Fruit fly (Drosophila melanogaster) whole organism, embryonic: ENCODE measurements around the gene Pi3K68D.
A peak's percentile ranks its signal among the peaks of the same experiment; 100 is the strongest.

Experiments
- B-H1 ChIP-seq: fragments of 200-800 bp; sonication (Bioruptor generic); IDR thresholded peaks from 3 replicates; pipeline ENCODE4 v1.3.6; 2022; ENCODE audit warnings: missing biosample characterization, missing genetic modification characterization
- Bdp1 ChIP-seq: fragments of 200-800 bp; sonication (Bioruptor generic); optimal IDR thresholded peaks from 3 replicates; lab custom pipeline; 2016; ENCODE audit warnings: missing biosample characterization, missing genetic modification characterization
- Blimp-1 ChIP-seq: fragments of 200-800 bp; sonication (Bioruptor generic); optimal IDR thresholded peaks from 3 replicates; lab custom pipeline; 2018; ENCODE audit warnings: missing biosample characterization, missing genetic modification characterization, mild to moderate bottlenecking, moderate library complexity, missing genetic modification reagents
- CG10209 ChIP-seq: fragments of 200-800 bp; sonication (Bioruptor generic); optimal IDR thresholded peaks from 3 replicates; lab custom pipeline; 2017; ENCODE audit warnings: missing biosample characterization, mild to moderate bottlenecking, missing genetic modification characterization, missing genetic modification reagents
- CG11504 ChIP-seq: fragments of 200-800 bp; sonication (Bioruptor generic); optimal IDR thresholded peaks from 3 replicates; lab custom pipeline; 2019; ENCODE audit warnings: missing biosample characterization, mild to moderate bottlenecking, missing genetic modification characterization, moderate library complexity
- CG12219 ChIP-seq: fragments of 200-800 bp; sonication (Bioruptor generic); optimal IDR thresholded peaks from 3 replicates; lab custom pipeline; 2018; ENCODE audit warnings: missing biosample characterization, mild to moderate bottlenecking, missing genetic modification characterization
- CG13624 ChIP-seq: fragments of 200-800 bp; sonication (Bioruptor generic); optimal IDR thresholded peaks from 2 replicates; lab custom pipeline; 2016; ENCODE audit warnings: missing biosample characterization, missing genetic modification characterization
- CG14710 ChIP-seq: fragments of 200-800 bp; sonication (Bioruptor generic); optimal IDR thresholded peaks from 3 replicates; lab custom pipeline; 2019; ENCODE audit warnings: missing biosample characterization, mild to moderate bottlenecking, missing genetic modification characterization, moderate library complexity
- CG15073 ChIP-seq: fragments of 200-800 bp; sonication (Bioruptor generic); optimal IDR thresholded peaks from 2 replicates; lab custom pipeline; 2016; ENCODE audit warnings: missing biosample characterization, missing genetic modification characterization
- CG15269 ChIP-seq: fragments of 200-800 bp; sonication (Bioruptor generic); optimal IDR thresholded peaks from 2 replicates; lab custom pipeline; 2018; ENCODE audit warnings: missing biosample characterization, mild to moderate bottlenecking, missing genetic modification characterization, moderate library complexity
- CG1602 ChIP-seq: fragments of 200-800 bp; sonication (Bioruptor generic); optimal IDR thresholded peaks from 3 replicates; lab custom pipeline; 2016; ENCODE audit warnings: missing biosample characterization, missing genetic modification characterization
- CG16863 ChIP-seq: fragments of 200-800 bp; sonication (Bioruptor generic); optimal IDR thresholded peaks from 3 replicates; lab custom pipeline; 2016; ENCODE audit warnings: missing biosample characterization, missing genetic modification characterization
- CG17361 ChIP-seq: fragments of 200-800 bp; sonication (Bioruptor generic); IDR thresholded peaks from 3 replicates; pipeline ENCODE4 v1.3.6; 2022; ENCODE audit warnings: missing biosample characterization, missing genetic modification characterization
- CG2120 ChIP-seq: fragments of 200-800 bp; sonication (Bioruptor generic); optimal IDR thresholded peaks from 3 replicates; lab custom pipeline; 2016; ENCODE audit warnings: missing biosample characterization, missing genetic modification characterization
- CG30431 ChIP-seq: fragments of 200-800 bp; sonication (Bioruptor generic); optimal IDR thresholded peaks from 2 replicates; lab custom pipeline; 2017; ENCODE audit warnings: missing biosample characterization, missing genetic modification characterization
- CG32767 ChIP-seq: fragments of 200-800 bp; sonication (Bioruptor generic); IDR thresholded peaks from 2 replicates; pipeline ENCODE4 v1.3.6; 2022; ENCODE audit warnings: missing biosample characterization, missing genetic modification characterization
- CG33213 ChIP-seq: fragments of 200-800 bp; sonication (Bioruptor generic); optimal IDR thresholded peaks from 3 replicates; lab custom pipeline; 2016; ENCODE audit warnings: missing biosample characterization, missing genetic modification characterization
- CG33557 ChIP-seq: fragments of 200-800 bp; sonication (Bioruptor generic); optimal IDR thresholded peaks from 2 replicates; lab custom pipeline; 2019; ENCODE audit warnings: missing biosample characterization, mild to moderate bottlenecking, missing genetic modification characterization, moderate library complexity
- CG6683 ChIP-seq: fragments of 200-800 bp; sonication (Bioruptor generic); optimal IDR thresholded peaks from 2 replicates; lab custom pipeline; 2017; ENCODE audit warnings: missing biosample characterization, mild to moderate bottlenecking, missing genetic modification characterization, missing genetic modification reagents
- CG6689 ChIP-seq: fragments of 200-800 bp; sonication (Bioruptor generic); IDR thresholded peaks from 2 replicates; pipeline ENCODE4 v1.3.6; 2022; ENCODE audit warnings: missing biosample characterization, missing genetic modification characterization
- CG6791 ChIP-seq: fragments of 200-800 bp; sonication (Bioruptor generic); IDR thresholded peaks from 3 replicates; pipeline ENCODE4 v1.3.6; 2022; ENCODE audit warnings: missing biosample characterization, missing genetic modification characterization; ENCODE audit not compliant: partially characterized antibody
- CG7987 ChIP-seq: fragments of 200-800 bp; sonication (Bioruptor generic); optimal IDR thresholded peaks from 2 replicates; lab custom pipeline; 2018; ENCODE audit warnings: missing biosample characterization, mild to moderate bottlenecking, missing genetic modification characterization, moderate library complexity
- CG9437 ChIP-seq: fragments of 200-800 bp; sonication (Bioruptor generic); optimal IDR thresholded peaks from 2 replicates; lab custom pipeline; 2018; ENCODE audit warnings: missing biosample characterization, mild to moderate bottlenecking, missing genetic modification characterization
- Dip3 ChIP-seq: fragments of 200-800 bp; sonication (Bioruptor generic); optimal IDR thresholded peaks from 3 replicates; lab custom pipeline; 2016; ENCODE audit warnings: missing biosample characterization, missing genetic modification characterization
- Hey ChIP-seq: fragments of 200-800 bp; sonication (Bioruptor generic); optimal IDR thresholded peaks from 3 replicates; lab custom pipeline; 2018; ENCODE audit warnings: missing biosample characterization, mild to moderate bottlenecking, missing genetic modification characterization
- HmgZ ChIP-seq: fragments of 200-800 bp; sonication (Bioruptor generic); optimal IDR thresholded peaks from 2 replicates; lab custom pipeline; 2018; ENCODE audit warnings: missing biosample characterization, mild to moderate bottlenecking, missing genetic modification characterization
- Meics ChIP-seq: fragments of 200-800 bp; sonication (Bioruptor generic); optimal IDR thresholded peaks from 2 replicates; lab custom pipeline; 2017; ENCODE audit warnings: missing biosample characterization, mild to moderate bottlenecking, missing genetic modification characterization
- NK7.1 ChIP-seq: fragments of 200-800 bp; sonication (Bioruptor generic); optimal IDR thresholded peaks from 3 replicates; lab custom pipeline; 2016; ENCODE audit warnings: missing biosample characterization, missing genetic modification characterization
- Side ChIP-seq: fragments of 200-800 bp; sonication (Bioruptor generic); optimal IDR thresholded peaks from 2 replicates; lab custom pipeline; 2016; ENCODE audit warnings: missing biosample characterization, missing genetic modification characterization
- Sox100B ChIP-seq: fragments of 200-800 bp; sonication (Bioruptor generic); optimal IDR thresholded peaks from 3 replicates; lab custom pipeline; 2018; ENCODE audit warnings: missing biosample characterization, mild to moderate bottlenecking, missing genetic modification characterization
- ab ChIP-seq: fragments of 200-800 bp; sonication (Bioruptor generic); optimal IDR thresholded peaks from 2 replicates; lab custom pipeline; 2016; ENCODE audit warnings: missing biosample characterization, missing genetic modification characterization
- chm ChIP-seq: fragments of 200-800 bp; sonication (Bioruptor generic); IDR thresholded peaks from 2 replicates; pipeline ENCODE4 v1.3.6; 2022; ENCODE audit warnings: missing biosample characterization, missing genetic modification characterization
- croc ChIP-seq: fragments of 200-800 bp; sonication (Bioruptor generic); conservative IDR thresholded peaks from 3 replicates; pipeline ENCODE4 v1.3.6; 2022; ENCODE audit warnings: missing biosample characterization, missing genetic modification characterization
- dmrt11E ChIP-seq: fragments of 200-800 bp; sonication (Bioruptor generic); optimal IDR thresholded peaks from 3 replicates; lab custom pipeline; 2018; ENCODE audit warnings: missing biosample characterization, mild to moderate bottlenecking, missing genetic modification characterization, moderate library complexity
- dpn ChIP-seq, 2 experiments: fragments of 200-800 bp; sonication (Bioruptor generic); optimal IDR thresholded peaks; 3 replicates each; lab custom pipeline; 2016; ENCODE audit warnings: missing biosample characterization in 2 of 2, missing genetic modification characterization in 2 of 2
- fru ChIP-seq: fragments of >200 bp; optimal IDR thresholded peaks from 2 replicates; lab custom pipeline; 2017
- gro ChIP-seq: fragments of 200-800 bp; sonication (Bioruptor generic); optimal IDR thresholded peaks from 2 replicates; lab custom pipeline; 2016; ENCODE audit warnings: missing biosample characterization, missing genetic modification characterization
- hkb ChIP-seq, 2 experiments: fragments of 200-800 bp in 1 of 2; fragments of >200 bp in 1 of 2; sonication (Bioruptor generic) in 1 of 2; IDR thresholded peaks in 1 of 2; optimal IDR thresholded peaks in 1 of 2; 2 replicates each; pipeline versions ENCODE4 v1.3.6 to Lab custom; 2017 to 2022; ENCODE audit warnings: missing biosample characterization in 1 of 2, missing genetic modification characterization in 1 of 2
- lola ChIP-seq, 3 experiments: fragments of >200 bp in 2 of 3; fragments of 200-800 bp in 1 of 3; sonication (Bioruptor generic) in 1 of 3; optimal IDR thresholded peaks; 2 replicates each; lab custom pipeline; 2017 to 2019; ENCODE audit warnings: missing biosample characterization in 3 of 3, missing genetic modification characterization in 3 of 3, mild to moderate bottlenecking in 1 of 3, moderate library complexity in 1 of 3
- onecut ChIP-seq: fragments of 200-800 bp; sonication (Bioruptor generic); IDR thresholded peaks from 2 replicates; pipeline ENCODE4 v1.3.6; 2022; ENCODE audit warnings: missing biosample characterization, missing genetic modification characterization
- prd ChIP-seq, 3 experiments: fragments of >200 bp in 2 of 3; fragments of 200-800 bp in 1 of 3; sonication (Bioruptor generic) in 1 of 3; optimal IDR thresholded peaks in 2 of 3; IDR thresholded peaks in 1 of 3; 2 replicates in 2 of 3; 3 replicates in 1 of 3; pipeline versions ENCODE4 v1.3.6 to Lab custom; 2017 to 2022; ENCODE audit warnings: missing biosample characterization in 1 of 3, missing genetic modification characterization in 1 of 3
- pum ChIP-seq: fragments of 200-800 bp; sonication (Bioruptor generic); optimal IDR thresholded peaks from 2 replicates; lab custom pipeline; 2016; ENCODE audit warnings: missing biosample characterization, missing genetic modification characterization
- ranshi ChIP-seq: fragments of 200-800 bp; sonication (Bioruptor generic); IDR thresholded peaks from 2 replicates; pipeline ENCODE4 v1.3.6; 2022; ENCODE audit warnings: missing biosample characterization, missing genetic modification characterization
- sens-2 ChIP-seq: fragments of 200-800 bp; sonication (Bioruptor generic); IDR thresholded peaks from 2 replicates; pipeline ENCODE4 v1.3.6; 2022; ENCODE audit warnings: missing biosample characterization, missing genetic modification characterization
- seq ChIP-seq: fragments of 200-800 bp; sonication (Bioruptor generic); IDR thresholded peaks from 2 replicates; pipeline ENCODE4 v1.3.6; 2022; ENCODE audit warnings: missing biosample characterization, missing genetic modification characterization
- slou ChIP-seq: fragments of 200-800 bp; sonication (Bioruptor generic); optimal IDR thresholded peaks from 3 replicates; lab custom pipeline; 2016; ENCODE audit warnings: missing biosample characterization, missing genetic modification characterization
- sr ChIP-seq: fragments of 200-800 bp; sonication (Bioruptor generic); IDR thresholded peaks from 3 replicates; pipeline ENCODE4 v1.3.6; 2022; ENCODE audit warnings: missing biosample characterization, missing genetic modification characterization
- ssp ChIP-seq: fragments of 200-800 bp; sonication (Bioruptor generic); IDR thresholded peaks from 2 replicates; pipeline ENCODE4 v1.3.6; 2022; ENCODE audit warnings: missing biosample characterization, missing genetic modification characterization
- twi ChIP-seq: fragments of 200-800 bp; optimal IDR thresholded peaks from 2 replicates; lab custom pipeline; 2019; ENCODE audit warnings: missing biosample characterization, mild to moderate bottlenecking, missing genetic modification characterization, moderate library complexity
- zen ChIP-seq: fragments of 200-800 bp; sonication (Bioruptor generic); optimal IDR thresholded peaks from 3 replicates; lab custom pipeline; 2018; ENCODE audit warnings: missing biosample characterization, mild to moderate bottlenecking, missing genetic modification characterization, moderate library complexity
- zf30C ChIP-seq: fragments of 200-800 bp; sonication (Bioruptor generic); optimal IDR thresholded peaks from 3 replicates; lab custom pipeline; 2018; ENCODE audit warnings: missing biosample characterization, mild to moderate bottlenecking, missing genetic modification characterization

Gene Pi3K68D

dm6 chr3L:11789773-11790172 lies at the start of gene Pi3K68D (continued):
- no peak for TF ChIP-seq Blimp-1
- no peak for TF ChIP-seq dmrt11E (tag; lab: Kevin White, UChicago)
- TF ChIP-seq CG33213 (GFP tag; lab: Kevin White, UChicago) = peak; percentile 31
- TF ChIP-seq Meics (GFP tag; lab: Kevin White, UChicago) = no peak
- TF ChIP-seq twi = no peak
- no peak for TF ChIP-seq NK7.1 (GFP tag; lab: Kevin White, UChicago)
- TF ChIP-seq CG30431 (GFP tag; lab: Kevin White, UChicago) = no peak
- no peak for TF ChIP-seq Sox100B
- no peak for TF ChIP-seq prd (optimal IDR thresholded peaks at IDR 0.05; lab: Kevin White, UChicago)
- no peak for TF ChIP-seq prd (GFP tag; IDR thresholded peaks at IDR 0.05; lab: Robert Waterston, UW)
- TF ChIP-seq HmgZ = peak; percentile 80
- TF ChIP-seq lola (GFP tag; optimal IDR thresholded peaks at IDR 0.05; lab: Kevin White, UChicago) = no peak
- peak; percentile 74 for TF ChIP-seq onecut (GFP tag; lab: Robert Waterston, UW)
- TF ChIP-seq Hey (tag; lab: Kevin White, UChicago) = no peak
- TF ChIP-seq fru (lab: Kevin White, UChicago) = no peak
- peak; percentile 69 for TF ChIP-seq gro (GFP tag; lab: Kevin White, UChicago)
- no peak for TF ChIP-seq Dip3 (GFP tag; lab: Kevin White, UChicago)
- TF ChIP-seq CG6791 (GFP tag; lab: Robert Waterston, UW) = peak; percentile 94
- no peak for TF ChIP-seq CG17361 (GFP tag; lab: Robert Waterston, UW)
- TF ChIP-seq CG9437 = no peak
- TF ChIP-seq CG6689 (GFP tag; lab: Robert Waterston, UW) = no peak
- TF ChIP-seq sens-2 (GFP tag; lab: Robert Waterston, UW) = no peak
- TF ChIP-seq CG15073 (GFP tag; lab: Kevin White, UChicago) = no peak
- no peak for TF ChIP-seq CG16863
- TF ChIP-seq dpn (GFP tag; optimal IDR thresholded peaks at IDR 0.05; lab: Kevin White, UChicago) = peak; percentile 13 to 17
- TF ChIP-seq CG14710 = peak; percentile 63
- TF ChIP-seq CG7987 (GFP tag; lab: Kevin White, UChicago) = peak; percentile 15
- TF ChIP-seq CG1602 (GFP tag; lab: Kevin White, UChicago) = no peak
- no peak for TF ChIP-seq pum (GFP tag; lab: Kevin White, UChicago)
- TF ChIP-seq ab (GFP tag; lab: Kevin White, UChicago) = no peak
- TF ChIP-seq ranshi = no peak
- no peak for TF ChIP-seq CG33557 (GFP tag; lab: Kevin White, UChicago)
- TF ChIP-seq chm (GFP tag; lab: Robert Waterston, UW) = no peak
- TF ChIP-seq seq (GFP tag; lab: Robert Waterston, UW) = no peak
- TF ChIP-seq hkb (optimal IDR thresholded peaks at IDR 0.05; lab: Kevin White, UChicago) = no peak
- no peak for TF ChIP-seq hkb (GFP tag; IDR thresholded peaks at IDR 0.05; lab: Robert Waterston, UW)
- TF ChIP-seq zen (tag; lab: Kevin White, UChicago) = peak; percentile 33
- peak; percentile 48 for TF ChIP-seq CG11504
- no peak for TF ChIP-seq slou (GFP tag; lab: Kevin White, UChicago)
- no peak for TF ChIP-seq CG15269 (tag; lab: Kevin White, UChicago)
- no peak for TF ChIP-seq ssp (GFP tag; lab: Robert Waterston, UW)
- no peak for TF ChIP-seq sr (GFP tag; lab: Robert Waterston, UW)
- no peak for TF ChIP-seq B-H1 (GFP tag; lab: Robert Waterston, UW)
- no peak for TF ChIP-seq Bdp1 (GFP tag; lab: Kevin White, UChicago)
- TF ChIP-seq croc (GFP tag; lab: Robert Waterston, UW) = no peak
- no peak for TF ChIP-seq CG10209 (GFP tag; lab: Kevin White, UChicago)
- TF ChIP-seq Side (GFP tag; lab: Kevin White, UChicago) = no peak
- no peak for TF ChIP-seq CG6683 (GFP tag; lab: Kevin White, UChicago)
- no peak for TF ChIP-seq CG2120 (GFP tag; lab: Kevin White, UChicago)
- TF ChIP-seq CG32767 (GFP tag; lab: Robert Waterston, UW) = no peak
- no peak for TF ChIP-seq CG12219 (GFP tag; lab: Kevin White, UChicago)
- TF ChIP-seq CG13624 (GFP tag; lab: Kevin White, UChicago) = peak; percentile 52
- no peak for TF ChIP-seq zf30C (GFP tag; lab: Kevin White, UChicago)
